Worm (Caenorhabditis elegans): ENCODE results near the gene tag-18.

Gene tag-18

ce11 chrX:3701861-3702260, 32.0 kb downstream of the tag-18 start:
- no peak for TF ChIP-seq nhr-28 (tag; optimal IDR thresholded peaks at IDR 0.05)
- TF ChIP-seq alr-1 (tag; optimal IDR thresholded peaks at IDR 0.05; ENCODE audit: borderline replicate concordance): no peak
- TF ChIP-seq ets-5 (GFP tag; IDR thresholded peaks at IDR 0.05): no peak

- TF ChIP-seq elt-2 (tag; optimal IDR thresholded peaks at IDR 0.05): peak; percentile 17
- no peak for TF ChIP-seq tlp-1 (tag; optimal IDR thresholded peaks at IDR 0.05)
- no peak for TF ChIP-seq nhr-77 (tag; optimal IDR thresholded peaks at IDR 0.05)
- TF ChIP-seq nhr-237 (tag; optimal IDR thresholded peaks at IDR 0.05): no peak
- TF ChIP-seq ceh-90 (tag; optimal IDR thresholded peaks at IDR 0.05): no peak
- no peak for TF ChIP-seq fkh-4 (tag; optimal IDR thresholded peaks at IDR 0.05; ENCODE audit: borderline replicate concordance)
- TF ChIP-seq jun-1 (tag; optimal IDR thresholded peaks at IDR 0.05): peak; percentile 6
- TF ChIP-seq snpc-4 (tag; optimal IDR thresholded peaks at IDR 0.05): no peak
- TF ChIP-seq isw-1 (GFP tag; IDR thresholded peaks at IDR 0.05): no peak
- peak; percentile 33 for TF ChIP-seq lin-13 (GFP tag; optimal IDR thresholded peaks at IDR 0.05)
- peak; percentile 57 for TF ChIP-seq C16A3.4 (tag; optimal IDR thresholded peaks at IDR 0.05)
- TF ChIP-seq ceh-63 (GFP tag; optimal IDR thresholded peaks at IDR 0.05): no peak
- TF ChIP-seq lin-15B (tag; optimal IDR thresholded peaks at IDR 0.05): no peak
- peak; percentile 44 to 66 (median 48) for TF ChIP-seq ceh-82 (tag; optimal IDR thresholded peaks at IDR 0.05)
- peak; percentile 75 for TF ChIP-seq swsn-7 (tag; optimal IDR thresholded peaks at IDR 0.05)
- peak; percentile 55 for TF ChIP-seq fkh-8 (tag; optimal IDR thresholded peaks at IDR 0.05)
- TF ChIP-seq alr-1 (tag; optimal IDR thresholded peaks at IDR 0.05; ENCODE audit: borderline replicate concordance): no peak
- TF ChIP-seq unc-98 (GFP tag; IDR thresholded peaks at IDR 0.05): no peak
- TF ChIP-seq blmp-1 (tag; optimal IDR thresholded peaks at IDR 0.05): peak; percentile 12
- TF ChIP-seq nhr-28 (tag; optimal IDR thresholded peaks at IDR 0.05): no peak
- no peak for TF ChIP-seq hlh-17 (GFP tag; optimal IDR thresholded peaks at IDR 0.05; ENCODE audit: borderline replicate concordance)
- TF ChIP-seq rnt-1 (tag; optimal IDR thresholded peaks at IDR 0.05): peak; percentile 69
- TF ChIP-seq ceh-8 (GFP tag; optimal IDR thresholded peaks at IDR 0.05): peak; percentile 72
- TF ChIP-seq unc-30 (tag; optimal IDR thresholded peaks at IDR 0.05): no peak
- TF ChIP-seq dpl-1 (GFP tag; optimal IDR thresholded peaks at IDR 0.05): peak in 1 of 3 experiments; percentile 23
- TF ChIP-seq nhr-85 (tag): peak; percentile 62
- TF ChIP-seq zip-4 (GFP tag; optimal IDR thresholded peaks at IDR 0.05): peak; percentile 35
- TF ChIP-seq efl-1 (optimal IDR thresholded peaks at IDR 0.05): peak; percentile 26 to 29
- TF ChIP-seq efl-1 (GFP tag; optimal IDR thresholded peaks at IDR 0.05 in 1 of 2): peak in 1 of 2 experiments; percentile 94
- TF ChIP-seq lsy-2 (tag; optimal IDR thresholded peaks at IDR 0.05): peak; percentile 55 to 60
- peak; percentile 79 for TF ChIP-seq nhr-71 (tag; optimal IDR thresholded peaks at IDR 0.05)
- TF ChIP-seq egl-27 (tag; optimal IDR thresholded peaks at IDR 0.05): no peak
- no peak for TF ChIP-seq nhr-76 (tag; optimal IDR thresholded peaks at IDR 0.05)
- TF ChIP-seq sptf-1 (tag; optimal IDR thresholded peaks at IDR 0.05): no peak
- no peak for TF ChIP-seq pag-3 (tag; optimal IDR thresholded peaks at IDR 0.05; ENCODE audit: borderline replicate concordance, insufficient read depth)
- TF ChIP-seq lin-35 (GFP tag; optimal IDR thresholded peaks at IDR 0.05): peak in 1 of 2 experiments; percentile 74
- TF ChIP-seq ztf-4 (tag; optimal IDR thresholded peaks at IDR 0.05): no peak
- no peak for TF ChIP-seq C34B4.2 (tag; optimal IDR thresholded peaks at IDR 0.05)
- peak; percentile 77 for TF ChIP-seq nhr-90 (tag; optimal IDR thresholded peaks at IDR 0.05; ENCODE audit: poor library complexity)
- TF ChIP-seq aha-1 (tag; optimal IDR thresholded peaks at IDR 0.05): no peak
- no peak for TF ChIP-seq efl-3 (GFP tag; optimal IDR thresholded peaks at IDR 0.05)
- TF ChIP-seq nhr-20 (tag; optimal IDR thresholded peaks at IDR 0.05): peak; percentile 73
- peak; percentile 58 for TF ChIP-seq mep-1 (tag; optimal IDR thresholded peaks at IDR 0.05)
- no peak for TF ChIP-seq pqm-1 (tag; optimal IDR thresholded peaks at IDR 0.05)
- TF ChIP-seq zag-1 (tag; optimal IDR thresholded peaks at IDR 0.05): no peak
- TF ChIP-seq unc-62 (GFP tag; optimal IDR thresholded peaks at IDR 0.05): no peak
- peak; percentile 72 for TF ChIP-seq lin-14 (GFP tag; optimal IDR thresholded peaks at IDR 0.05)
- TF ChIP-seq grh-1 (GFP tag; IDR thresholded peaks at IDR 0.05): no peak
- TF ChIP-seq tbx-2 (tag; optimal IDR thresholded peaks at IDR 0.05): peak; percentile 65
- peak in 1 of 2 experiments; percentile 56 for TF ChIP-seq ztf-11 (tag; optimal IDR thresholded peaks at IDR 0.05)
Measured at ce11 chrX:3697623-3698022, 36.2 kb downstream of the tag-18 start.

Measured in whole organism, L1 larva.